Worm (Caenorhabditis elegans) whole organism, L1 larva: ENCODE measurements around the gene gcy-7.

Experiments
- aha-1 ChIP-seq: fragments of 150-350 bp; optimal IDR thresholded peaks from 2 replicates; lab custom pipeline; 2014; ENCODE audit warnings: missing biosample characterization, missing genetic modification characterization
- alr-1 ChIP-seq: fragments of 200-800 bp; sonication (Bioruptor generic); optimal IDR thresholded peaks from 2 replicates; lab custom pipeline; 2018; ENCODE audit warnings: borderline replicate concordance, mild to moderate bottlenecking, missing genetic modification characterization, missing compliant biosample characterization
- blmp-1 ChIP-seq: fragments of 150-350 bp; optimal IDR thresholded peaks from 2 replicates; lab custom pipeline; 2014; ENCODE audit warnings: missing biosample characterization, missing genetic modification characterization
- ceh-63 ChIP-seq: fragments of 200-800 bp; sonication (Bioruptor generic); optimal IDR thresholded peaks from 2 replicates; lab custom pipeline; 2018; ENCODE audit warnings: mild to moderate bottlenecking, missing genetic modification characterization, missing compliant biosample characterization
- ceh-8 ChIP-seq: fragments of 200-800 bp; sonication (Bioruptor generic); optimal IDR thresholded peaks from 2 replicates; lab custom pipeline; 2018; ENCODE audit warnings: mild to moderate bottlenecking, missing genetic modification characterization, moderate library complexity, missing compliant biosample characterization
- dpl-1 ChIP-seq, 3 experiments: fragments of 150-350 bp in 2 of 3; sonication (generic microtip) in 1 of 3; optimal IDR thresholded peaks; 2 replicates each; lab custom pipeline; 2014 to 2017; ENCODE audit warnings: missing biosample characterization in 3 of 3, missing genetic modification characterization in 3 of 3, missing genetic modification reagents in 3 of 3
- efl-1 ChIP-seq, 4 experiments: fragments of 150-350 bp; optimal IDR thresholded peaks in 3 of 4; peaks in 1 of 4; 1 replicate in 1 of 4; 2 replicates in 3 of 4; lab custom pipeline; 2014; ENCODE audit warnings: missing biosample characterization in 2 of 4, missing genetic modification characterization in 2 of 4, missing genetic modification reagents in 2 of 4
- efl-3 ChIP-seq: fragments of 200-800 bp; sonication (Bioruptor generic); optimal IDR thresholded peaks from 2 replicates; lab custom pipeline; 2018; ENCODE audit warnings: mild to moderate bottlenecking, missing genetic modification characterization, missing compliant biosample characterization
- egl-27 ChIP-seq, 2 experiments: fragments of 150-350 bp in 1 of 2; sonication (generic microtip); optimal IDR thresholded peaks; 3 replicates each; lab custom pipeline; 2017 to 2018; ENCODE audit warnings: missing biosample characterization in 2 of 2, missing genetic modification characterization in 2 of 2, missing genetic modification reagents in 2 of 2
- elt-2 ChIP-seq: sonication (generic microtip); optimal IDR thresholded peaks from 2 replicates; lab custom pipeline; 2016; ENCODE audit warnings: missing genetic modification characterization, mild to moderate bottlenecking, inconsistent platforms, missing compliant biosample characterization, missing genetic modification reagents
- fkh-10 ChIP-seq: sonication (generic microtip); optimal IDR thresholded peaks from 2 replicates; lab custom pipeline; 2017; ENCODE audit warnings: missing biosample characterization, missing genetic modification reagents, missing genetic modification characterization
- fkh-4 ChIP-seq: sonication (generic microtip); optimal IDR thresholded peaks from 2 replicates; lab custom pipeline; 2016; ENCODE audit warnings: missing compliant biosample characterization, missing genetic modification characterization, borderline replicate concordance
- fkh-8 ChIP-seq: sonication (generic microtip); optimal IDR thresholded peaks from 2 replicates; lab custom pipeline; 2016; ENCODE audit warnings: mild to moderate bottlenecking, missing genetic modification characterization, missing compliant biosample characterization
- hpl-2 ChIP-seq: fragments of 150-350 bp; optimal IDR thresholded peaks from 2 replicates; lab custom pipeline; 2014; ENCODE audit warnings: missing biosample characterization, missing genetic modification reagents, missing genetic modification characterization
- irx-1 ChIP-seq: sonication (generic microtip); optimal IDR thresholded peaks from 2 replicates; lab custom pipeline; 2016; ENCODE audit warnings: missing genetic modification characterization, missing compliant biosample characterization
- isw-1 ChIP-seq: fragments of 200-800 bp; sonication (Bioruptor generic); IDR thresholded peaks from 2 replicates; pipeline ENCODE4 v1.3.6; 2022; ENCODE audit warnings: missing genetic modification characterization, missing compliant biosample characterization
- jun-1 ChIP-seq: fragments of 150-350 bp; optimal IDR thresholded peaks from 2 replicates; lab custom pipeline; 2014; ENCODE audit warnings: missing biosample characterization, missing genetic modification reagents, missing genetic modification characterization
- lin-14 ChIP-seq: fragments of 200-800 bp; sonication (Bioruptor generic); optimal IDR thresholded peaks from 2 replicates; lab custom pipeline; 2018; ENCODE audit warnings: mild to moderate bottlenecking, missing genetic modification characterization, moderate library complexity, missing compliant biosample characterization
- lin-35 ChIP-seq, 2 experiments: fragments of 150-350 bp; optimal IDR thresholded peaks; 2 replicates each; lab custom pipeline; 2014; ENCODE audit warnings: missing biosample characterization in 2 of 2, missing genetic modification characterization in 2 of 2, missing genetic modification reagents in 2 of 2
- lir-3 ChIP-seq: sonication (generic microtip); optimal IDR thresholded peaks from 2 replicates; lab custom pipeline; 2016; ENCODE audit warnings: mild to moderate bottlenecking, missing genetic modification characterization, moderate library complexity, missing compliant biosample characterization; ENCODE audit not compliant: poor library complexity
- nhr-11 ChIP-seq: fragments of 150-350 bp; optimal IDR thresholded peaks from 2 replicates; lab custom pipeline; 2014; ENCODE audit warnings: missing biosample characterization, missing genetic modification characterization
- nhr-47 ChIP-seq: sonication (generic microtip); optimal IDR thresholded peaks from 2 replicates; lab custom pipeline; 2016; ENCODE audit warnings: mild to moderate bottlenecking, missing genetic modification characterization, moderate library complexity, missing compliant biosample characterization
- nhr-76 ChIP-seq: sonication (generic microtip); optimal IDR thresholded peaks from 2 replicates; lab custom pipeline; 2017; ENCODE audit warnings: missing biosample characterization, missing genetic modification characterization
- nhr-90 ChIP-seq: sonication (generic microtip); optimal IDR thresholded peaks from 2 replicates; lab custom pipeline; 2016; ENCODE audit warnings: mild to moderate bottlenecking, missing genetic modification characterization, missing compliant biosample characterization; ENCODE audit not compliant: poor library complexity
- pag-3 ChIP-seq: sonication (generic microtip); optimal IDR thresholded peaks from 2 replicates; lab custom pipeline; 2017; ENCODE audit warnings: missing genetic modification characterization, mild to moderate bottlenecking, missing compliant biosample characterization, antibody characterized with exemption, borderline replicate concordance; ENCODE audit not compliant: insufficient read depth
- pax-3 ChIP-seq: fragments of 200-800 bp; sonication (Bioruptor generic); optimal IDR thresholded peaks from 2 replicates; lab custom pipeline; 2018; ENCODE audit warnings: mild to moderate bottlenecking, missing genetic modification characterization, moderate library complexity, missing compliant biosample characterization
- pqm-1 ChIP-seq: sonication (generic microtip); optimal IDR thresholded peaks from 3 replicates; lab custom pipeline; 2017; ENCODE audit warnings: missing biosample characterization, missing genetic modification characterization
- snpc-4 ChIP-seq: fragments of 150-350 bp; optimal IDR thresholded peaks from 2 replicates; lab custom pipeline; 2014; ENCODE audit warnings: missing biosample characterization, missing genetic modification characterization
- sup-37 ChIP-seq: fragments of 200-800 bp; sonication (Bioruptor generic); optimal IDR thresholded peaks from 2 replicates; lab custom pipeline; 2018; ENCODE audit warnings: mild to moderate bottlenecking, missing genetic modification characterization, missing compliant biosample characterization
- swsn-7 ChIP-seq: sonication (generic microtip); optimal IDR thresholded peaks from 2 replicates; lab custom pipeline; 2016; ENCODE audit warnings: missing genetic modification characterization, missing compliant biosample characterization
- unc-130 ChIP-seq: fragments of 150-350 bp; optimal IDR thresholded peaks from 2 replicates; lab custom pipeline; 2017; ENCODE audit warnings: missing biosample characterization, missing genetic modification characterization, inconsistent platforms
- unc-86 ChIP-seq: sonication (generic microtip); optimal IDR thresholded peaks from 2 replicates; lab custom pipeline; 2016; ENCODE audit warnings: missing genetic modification characterization, missing compliant biosample characterization
- zip-4 ChIP-seq: fragments of 200-800 bp; sonication (Bioruptor generic); optimal IDR thresholded peaks from 2 replicates; lab custom pipeline; 2018; ENCODE audit warnings: mild to moderate bottlenecking, missing genetic modification characterization, moderate library complexity, missing compliant biosample characterization
- ztf-11 ChIP-seq, 2 experiments: sonication (generic microtip); optimal IDR thresholded peaks; 2 replicates each; lab custom pipeline; 2016 to 2017; ENCODE audit warnings: missing genetic modification characterization in 2 of 2, missing biosample characterization in 1 of 2, missing compliant biosample characterization in 1 of 2
- ztf-4 ChIP-seq: fragments of 150-350 bp; optimal IDR thresholded peaks from 2 replicates; lab custom pipeline; 2014; ENCODE audit warnings: missing biosample characterization, missing genetic modification characterization

The gcy-7 gene

ce11 chrV:8384809-8385208, 2.3 kb upstream of the gcy-7 start:
- TF ChIP-seq unc-86 (tag; lab: Kevin White, UChicago) (no peak), nhr-90 (tag; lab: Kevin White, UChicago) (no peak), fkh-10 (no peak), aha-1 (tag; lab: Kevin White, UChicago) (no peak), egl-27 (tag; optimal IDR thresholded peaks at IDR 0.05; lab: Kevin White, UChicago) (no peak), efl-3 (GFP tag; lab: Kevin White, UChicago) (no peak), fkh-4 (tag; lab: Kevin White, UChicago) (no peak)

- TF ChIP-seq efl-1 (optimal IDR thresholded peaks at IDR 0.05; lab: Kevin White, UChicago): no peak
- TF ChIP-seq efl-1 (GFP tag; optimal IDR thresholded peaks at IDR 0.05 in 1 of 2; lab: Kevin White, UChicago): peak in 1 of 2 experiments; percentile 45
- TF ChIP-seq lir-3 (tag; lab: Kevin White, UChicago): no peak
- TF ChIP-seq nhr-76: no peak
- no peak for TF ChIP-seq nhr-11 (tag; lab: Kevin White, UChicago)
- peak; percentile 66 for TF ChIP-seq elt-2 (tag; lab: Kevin White, UChicago)
- no peak for TF ChIP-seq ztf-4 (tag; lab: Kevin White, UChicago)
- no peak for TF ChIP-seq snpc-4
- TF ChIP-seq unc-130 (tag; lab: Kevin White, UChicago): no peak
- TF ChIP-seq dpl-1 (GFP tag; optimal IDR thresholded peaks at IDR 0.05; lab: Kevin White, UChicago): no peak
- no peak for TF ChIP-seq alr-1 (tag; lab: Kevin White, UChicago)
- TF ChIP-seq ceh-8 (GFP tag; lab: Kevin White, UChicago): no peak
- no peak for TF ChIP-seq irx-1 (tag; lab: Kevin White, UChicago)
- TF ChIP-seq hpl-2 (GFP tag; lab: Kevin White, UChicago): no peak
- no peak for TF ChIP-seq jun-1 (tag; lab: Kevin White, UChicago)
- TF ChIP-seq blmp-1 (tag; lab: Kevin White, UChicago): no peak
- TF ChIP-seq pqm-1: peak; percentile 24
- no peak for TF ChIP-seq pax-3 (tag; lab: Kevin White, UChicago)
- no peak for TF ChIP-seq swsn-7 (tag; lab: Kevin White, UChicago)
- no peak for TF ChIP-seq lin-35 (GFP tag; optimal IDR thresholded peaks at IDR 0.05; lab: Kevin White, UChicago)
These were observed 1.2 kb upstream of the gcy-7 start, which contains the start of gene hsp-17 for ce11 chrV:8385879-8386530. hsp-17 (minus strand) TSS chrV:8385929.

ce11 chrV:8389307-8389706, 2.2 kb downstream of the gcy-7 start:
- TF ChIP-seq irx-1 (tag; lab: Kevin White, UChicago) (no peak), lin-14 (GFP tag; lab: Kevin White, UChicago) (no peak), sup-37 (GFP tag; lab: Kevin White, UChicago) (no peak), nhr-90 (tag; lab: Kevin White, UChicago) (no peak)

ce11 chrV:8394357-8394850, 7.2 kb downstream of the gcy-7 start, which contains the start of the genes pho-6 and F52E1.3:
pho-6 (minus strand) TSS chrV:8394457.
F52E1.3 (plus strand) TSS chrV:8394800.
- TF ChIP-seq fkh-4 (tag; lab: Kevin White, UChicago): no peak
- TF ChIP-seq ztf-11 (tag; optimal IDR thresholded peaks at IDR 0.05; lab: Kevin White, UChicago): no peak
- TF ChIP-seq pqm-1: no peak
- TF ChIP-seq elt-2 (tag; lab: Kevin White, UChicago): no peak
- no peak for TF ChIP-seq pag-3
- no peak for TF ChIP-seq nhr-47 (tag; lab: Kevin White, UChicago)
- TF ChIP-seq zip-4 (GFP tag; lab: Kevin White, UChicago): no peak
- TF ChIP-seq ceh-63 (GFP tag; lab: Kevin White, UChicago): no peak
- TF ChIP-seq ceh-8 (GFP tag; lab: Kevin White, UChicago): no peak
- no peak for TF ChIP-seq isw-1
- TF ChIP-seq fkh-8: no peak
